Fruit fly (Drosophila melanogaster): Measurements from ENCODE around the gene CG42834.

The CG42834 gene

DNA sequence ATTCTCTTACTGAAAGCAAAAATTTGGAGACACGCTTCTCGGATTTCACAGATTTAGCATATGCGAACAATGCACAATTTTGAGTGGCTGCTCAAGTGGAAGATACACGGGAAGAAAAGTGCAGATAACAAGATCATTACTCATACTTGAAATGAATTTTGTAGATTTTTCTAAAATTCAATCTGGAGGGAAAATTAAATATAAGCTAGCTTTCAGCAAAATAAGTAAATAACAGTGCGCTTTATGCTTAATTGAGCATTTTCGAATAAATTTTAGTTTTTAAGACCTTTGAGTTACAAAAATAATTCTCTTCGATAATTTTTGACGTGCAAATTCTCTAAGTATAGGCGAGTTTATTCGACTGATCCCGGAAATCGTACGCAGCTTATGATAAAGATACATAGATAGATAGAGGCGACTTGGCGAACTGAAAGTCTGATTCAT, 17.9 kb upstream of the CG42834 start (continued):
- TF ChIP-seq ftz-f1 (GFP tag; optimal IDR thresholded peaks at IDR 0.05) (no peak), HLH3B (GFP tag; IDR thresholded peaks at IDR 0.05) (no peak), CG1603 (tag; optimal IDR thresholded peaks at IDR 0.05) (peak; percentile 32), mirr (GFP tag; optimal IDR thresholded peaks at IDR 0.05) (no peak), mam (GFP tag; optimal IDR thresholded peaks at IDR 0.05) (no peak), vnd (GFP tag; IDR thresholded peaks at IDR 0.05; ENCODE audit: partially characterized antibody) (no peak), nmo (GFP tag; optimal IDR thresholded peaks at IDR 0.05) (peak; percentile 73), CG6683 (GFP tag; optimal IDR thresholded peaks at IDR 0.05) (no peak), B-H1 (GFP tag; IDR thresholded peaks at IDR 0.05) (no peak), Blimp-1 (GFP tag; optimal IDR thresholded peaks at IDR 0.05) (peak; percentile 69), cato (GFP tag; optimal IDR thresholded peaks at IDR 0.05; ENCODE audit: borderline replicate concordance) (no peak), nerfin-1 (tag; optimal IDR thresholded peaks at IDR 0.05) (peak; percentile 49), ap (GFP tag; IDR thresholded peaks at IDR 0.05) (no peak), Ravus (GFP tag; IDR thresholded peaks at IDR 0.05) (no peak), Ada2b (GFP tag; IDR thresholded peaks at IDR 0.05) (peak; percentile 48), CG14860 (GFP tag; IDR thresholded peaks at IDR 0.05; ENCODE audit: partially characterized antibody) (no peak), kay (GFP tag; optimal IDR thresholded peaks at IDR 0.05) (no peak), CG31365 (tag; optimal IDR thresholded peaks at IDR 0.05) (no peak), CG9817 (tag; optimal IDR thresholded peaks at IDR 0.05) (no peak), lbe (GFP tag; optimal IDR thresholded peaks at IDR 0.05) (peak; percentile 47), bowl (GFP tag; IDR thresholded peaks at IDR 0.05) (no peak), CG3065 (GFP tag; optimal IDR thresholded peaks at IDR 0.05) (no peak), CkIIα-i1 (GFP tag; IDR thresholded peaks at IDR 0.05) (no peak), CG11723 (GFP tag; optimal IDR thresholded peaks at IDR 0.05) (no peak), CG8089 (GFP tag; optimal IDR thresholded peaks at IDR 0.05) (no peak), CG16815 (GFP tag; optimal IDR thresholded peaks at IDR 0.05) (no peak), E2f2 (GFP tag; IDR thresholded peaks at IDR 0.05) (no peak), ash1 (GFP tag; optimal IDR thresholded peaks at IDR 0.05) (no peak), CG6272 (GFP tag; IDR thresholded peaks at IDR 0.05) (no peak), CG12104 (GFP tag; optimal IDR thresholded peaks at IDR 0.05) (peak; percentile 49), CG8359 (GFP tag; optimal IDR thresholded peaks at IDR 0.05; ENCODE audit: borderline replicate concordance) (peak; percentile 50), CG10979 (tag; optimal IDR thresholded peaks at IDR 0.05) (peak; percentile 74), BtbVII (GFP tag; optimal IDR thresholded peaks at IDR 0.05) (no peak), fu2 (GFP tag; optimal IDR thresholded peaks at IDR 0.05) (no peak), pb (GFP tag; optimal IDR thresholded peaks at IDR 0.05) (peak; percentile 41), lmd (GFP tag; IDR thresholded peaks at IDR 0.05) (0 out of 2 replicates have a peak, but pooled peaks have one; percentile 35), her (GFP tag; optimal IDR thresholded peaks at IDR 0.05) (no peak), CG10147 (GFP tag; optimal IDR thresholded peaks at IDR 0.05) (peak; percentile 49), CG16813 (GFP tag; IDR thresholded peaks at IDR 0.05; ENCODE audit: partially characterized antibody) (no peak), Sox102F (GFP tag; optimal IDR thresholded peaks at IDR 0.05) (peak; percentile 3), br (optimal IDR thresholded peaks at IDR 0.05) (no peak), z (GFP tag; IDR thresholded peaks at IDR 0.05) (no peak), knrl (GFP tag; IDR thresholded peaks at IDR 0.05; ENCODE audit: partially characterized antibody) (no peak), shn (GFP tag; optimal IDR thresholded peaks at IDR 0.05) (no peak), chm (GFP tag; IDR thresholded peaks at IDR 0.05) (no peak), CHES-1-like (GFP tag; optimal IDR thresholded peaks at IDR 0.05) (no peak), gt (GFP tag; IDR thresholded peaks at IDR 0.05) (no peak), CG2129 (GFP tag; IDR thresholded peaks at IDR 0.05; ENCODE audit: partially characterized antibody) (no peak), Hsf (GFP tag; optimal IDR thresholded peaks at IDR 0.05) (no peak), CG12769 (tag; optimal IDR thresholded peaks at IDR 0.05) (no peak)
